Worm (Caenorhabditis elegans) whole organism, L4 larva: ENCODE measurements around the gene C16C10.8.

Experiments
- F44E2.7 ChIP-seq: fragments of 200-800 bp; sonication (Bioruptor generic); IDR thresholded peaks from 2 replicates; pipeline ENCODE4 v2.1.2; 2022; ENCODE audit warnings: missing genetic modification characterization, missing compliant biosample characterization
- F49E8.2 ChIP-seq: sonication (generic microtip); optimal IDR thresholded peaks from 2 replicates; lab custom pipeline; 2016; ENCODE audit warnings: missing compliant biosample characterization, mild to moderate bottlenecking, missing genetic modification characterization, borderline replicate concordance
- R02D3.7 ChIP-seq: fragments of 150-350 bp; sonication (generic microtip); optimal IDR thresholded peaks from 3 replicates; lab custom pipeline; 2014; ENCODE audit warnings: missing biosample characterization, missing genetic modification characterization
- T20F7.1 ChIP-seq: fragments of 200-800 bp; sonication (Bioruptor generic); optimal IDR thresholded peaks from 2 replicates; lab custom pipeline; 2018; ENCODE audit warnings: mild to moderate bottlenecking, missing genetic modification characterization, missing compliant biosample characterization
- Y105C5A.15 ChIP-seq: fragments of 200-800 bp; sonication (Bioruptor generic); IDR thresholded peaks from 2 replicates; pipeline ENCODE4 v1.3.6; 2022; ENCODE audit warnings: missing genetic modification characterization, missing compliant biosample characterization
- Y48G9A.11 ChIP-seq: fragments of 200-800 bp; sonication (Bioruptor generic); IDR thresholded peaks from 2 replicates; pipeline ENCODE4 v1.3.6; 2022; ENCODE audit warnings: missing genetic modification reagents, missing genetic modification characterization, missing compliant biosample characterization
- Y75B8A.6 ChIP-seq: fragments of 200-800 bp; sonication (Bioruptor generic); IDR thresholded peaks from 2 replicates; pipeline ENCODE4 v1.3.6; 2022; ENCODE audit warnings: missing genetic modification reagents, missing genetic modification characterization, missing compliant biosample characterization
- ZK337.2 ChIP-seq: fragments of 200-800 bp; sonication (Bioruptor generic); IDR thresholded peaks from 2 replicates; pipeline ENCODE4 v1.3.6; 2022; ENCODE audit warnings: missing genetic modification reagents, missing genetic modification characterization, missing compliant biosample characterization
- ZK546.5 ChIP-seq, 2 experiments: sonication (generic microtip); optimal IDR thresholded peaks; 2 replicates each; lab custom pipeline; 2017; ENCODE audit warnings: missing biosample characterization in 2 of 2, missing genetic modification characterization in 2 of 2
- aha-1 ChIP-seq: fragments of 150-350 bp; peaks from one replicate; lab custom pipeline; 2014; ENCODE audit warnings: missing biosample characterization, missing genetic modification characterization
- aly-2 ChIP-seq: sonication (generic microtip); optimal IDR thresholded peaks from 2 replicates; lab custom pipeline; 2018; ENCODE audit warnings: missing biosample characterization, missing genetic modification characterization
- ceh-20 ChIP-seq: fragments of 200-800 bp; sonication (Bioruptor generic); IDR thresholded peaks from 2 replicates; pipeline ENCODE4 v1.3.6; 2022; ENCODE audit warnings: missing genetic modification reagents, missing genetic modification characterization, missing compliant biosample characterization
- ceh-28 ChIP-seq: fragments of 150-350 bp; optimal IDR thresholded peaks from 2 replicates; lab custom pipeline; 2014; ENCODE audit warnings: missing biosample characterization, missing genetic modification reagents, missing genetic modification characterization
- ceh-82 ChIP-seq: sonication (generic microtip); optimal IDR thresholded peaks from 2 replicates; lab custom pipeline; 2017; ENCODE audit warnings: missing biosample characterization, missing genetic modification characterization
- ces-1 ChIP-seq: fragments of 150-350 bp; sonication (generic microtip); optimal IDR thresholded peaks from 4 replicates; lab custom pipeline; 2014; ENCODE audit warnings: missing biosample characterization, missing genetic modification reagents, missing genetic modification characterization
- daf-12 ChIP-seq: fragments of 150-350 bp; optimal IDR thresholded peaks from 2 replicates; lab custom pipeline; 2014; ENCODE audit warnings: missing biosample characterization, missing genetic modification reagents, missing genetic modification characterization
- daf-16 ChIP-seq, 3 experiments: sonication (generic microtip); optimal IDR thresholded peaks; 2 replicates each; lab custom pipeline; 2016 to 2017; ENCODE audit warnings: missing genetic modification characterization in 3 of 3, missing genetic modification reagents in 3 of 3, mild to moderate bottlenecking in 2 of 3, missing compliant biosample characterization in 2 of 3, missing biosample characterization in 1 of 3, moderate library complexity in 1 of 3
- dmd-6 ChIP-seq: fragments of 200-800 bp; sonication (Bioruptor generic); IDR thresholded peaks from 2 replicates; pipeline ENCODE4 v1.3.6; 2022; ENCODE audit warnings: missing genetic modification reagents, missing genetic modification characterization, missing compliant biosample characterization
- fos-1 ChIP-seq: fragments of 150-350 bp; optimal IDR thresholded peaks from 2 replicates; lab custom pipeline; 2014; ENCODE audit warnings: missing biosample characterization, missing genetic modification characterization
- jun-1 ChIP-seq: fragments of 150-350 bp; optimal IDR thresholded peaks from 2 replicates; lab custom pipeline; 2014; ENCODE audit warnings: missing biosample characterization, missing genetic modification reagents, missing genetic modification characterization
- lim-7 ChIP-seq: fragments of 200-800 bp; sonication (Bioruptor generic); IDR thresholded peaks from 2 replicates; pipeline ENCODE4 v1.3.6; 2022; ENCODE audit warnings: missing genetic modification characterization, missing compliant biosample characterization
- lin-29 ChIP-seq: fragments of 200-800 bp; sonication (Bioruptor generic); IDR thresholded peaks from 2 replicates; pipeline ENCODE4 v1.3.6; 2022; ENCODE audit warnings: missing genetic modification reagents, missing genetic modification characterization, missing compliant biosample characterization
- lin-38 ChIP-seq: fragments of 200-800 bp; sonication (Bioruptor generic); IDR thresholded peaks from 2 replicates; pipeline ENCODE4 v1.3.6; 2022; ENCODE audit warnings: missing genetic modification reagents, missing genetic modification characterization, missing compliant biosample characterization
- lsy-2 ChIP-seq, 2 experiments: fragments of 150-350 bp in 1 of 2; sonication (generic microtip) in 1 of 2; optimal IDR thresholded peaks; 2 replicates each; lab custom pipeline; 2014 to 2017; ENCODE audit warnings: missing biosample characterization in 2 of 2, missing genetic modification characterization in 2 of 2
- madf-5 ChIP-seq, 2 experiments: fragments of 200-800 bp; sonication (Bioruptor generic); IDR thresholded peaks; 2 replicates each; pipeline ENCODE4 v1.3.6; 2022; ENCODE audit warnings: missing compliant biosample characterization in 2 of 2, missing genetic modification characterization in 2 of 2
- madf-9 ChIP-seq: fragments of 200-800 bp; sonication (Bioruptor generic); conservative IDR thresholded peaks from 2 replicates; pipeline ENCODE4 v1.3.6; 2022; ENCODE audit warnings: missing genetic modification reagents, missing genetic modification characterization, missing compliant biosample characterization
- mdl-1 ChIP-seq, 2 experiments: fragments of 150-350 bp in 1 of 2; sonication (generic microtip) in 1 of 2; optimal IDR thresholded peaks; 2 replicates each; lab custom pipeline; 2014 to 2017; ENCODE audit warnings: missing biosample characterization in 2 of 2, missing genetic modification characterization in 2 of 2
- mes-2 ChIP-seq: sonication (generic microtip); optimal IDR thresholded peaks from 2 replicates; lab custom pipeline; 2016; ENCODE audit warnings: missing genotype, mild to moderate bottlenecking, missing genetic modification characterization, missing compliant biosample characterization; ENCODE audit not compliant: poor library complexity, severe bottlenecking
- mxl-3 ChIP-seq: fragments of 200-800 bp; sonication (Bioruptor generic); optimal IDR thresholded peaks from 2 replicates; lab custom pipeline; 2018; ENCODE audit warnings: mild to moderate bottlenecking, missing genetic modification characterization, missing compliant biosample characterization
- nhr-111 ChIP-seq: fragments of 200-800 bp; sonication (Bioruptor generic); optimal IDR thresholded peaks from 2 replicates; lab custom pipeline; 2018; ENCODE audit warnings: mild to moderate bottlenecking, missing genetic modification characterization, missing compliant biosample characterization
- nhr-237 ChIP-seq: sonication (generic microtip); optimal IDR thresholded peaks from 2 replicates; lab custom pipeline; 2017; ENCODE audit warnings: missing biosample characterization, missing genetic modification characterization
- nhr-42 ChIP-seq: fragments of 200-800 bp; sonication (Bioruptor generic); IDR thresholded peaks from 2 replicates; pipeline ENCODE4 v1.3.6; 2022; ENCODE audit warnings: missing genetic modification characterization, missing compliant biosample characterization
- nhr-6 ChIP-seq: fragments of 150-350 bp; optimal IDR thresholded peaks from 2 replicates; lab custom pipeline; 2014; ENCODE audit warnings: missing biosample characterization, missing genetic modification characterization
- nhr-77 ChIP-seq: fragments of 150-350 bp; optimal IDR thresholded peaks from 2 replicates; lab custom pipeline; 2014; ENCODE audit warnings: missing biosample characterization, missing genetic modification characterization
- sdz-12 ChIP-seq: fragments of 200-800 bp; sonication (Bioruptor generic); optimal IDR thresholded peaks from 2 replicates; lab custom pipeline; 2018; ENCODE audit warnings: mild to moderate bottlenecking, missing genetic modification characterization, missing compliant biosample characterization
- set-16 ChIP-seq: fragments of 200-800 bp; sonication (Bioruptor generic); IDR thresholded peaks from 2 replicates; pipeline ENCODE4 v1.3.6; 2022; ENCODE audit warnings: missing genetic modification reagents, missing genetic modification characterization, missing compliant biosample characterization
- spr-1 ChIP-seq: sonication (generic microtip); optimal IDR thresholded peaks from 2 replicates; lab custom pipeline; 2016; ENCODE audit warnings: mild to moderate bottlenecking, missing genetic modification characterization, missing compliant biosample characterization
- unc-130 ChIP-seq: sonication (generic microtip); optimal IDR thresholded peaks from 2 replicates; lab custom pipeline; 2016; ENCODE audit warnings: missing genetic modification reagents, missing genetic modification characterization, missing compliant biosample characterization
- zip-2 ChIP-seq: fragments of 150-350 bp; optimal IDR thresholded peaks from 2 replicates; lab custom pipeline; 2014; ENCODE audit warnings: missing biosample characterization, missing genetic modification characterization
- ztf-7 ChIP-seq: fragments of 150-350 bp; optimal IDR thresholded peaks from 2 replicates; lab custom pipeline; 2014; ENCODE audit warnings: missing biosample characterization, missing genetic modification characterization

Gene C16C10.8

DNA sequence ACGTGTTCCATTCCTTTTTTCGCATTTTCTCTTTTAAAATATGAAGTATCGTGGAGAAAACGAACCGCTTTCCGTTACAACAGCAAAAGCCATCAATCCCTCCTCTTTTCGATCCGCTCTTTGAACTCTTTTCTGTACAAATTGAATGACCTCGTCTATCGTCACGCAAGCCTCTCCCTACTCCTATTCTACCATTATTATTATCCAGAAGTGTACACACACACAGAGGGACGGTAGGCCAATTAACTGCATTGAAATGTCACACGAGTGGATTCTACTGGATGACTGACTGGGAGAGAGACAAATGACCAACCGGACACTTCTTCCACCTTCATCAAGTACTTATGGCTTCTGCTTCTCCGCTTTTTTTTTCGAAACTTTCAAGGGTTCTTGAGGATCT lies 44.2 kb upstream of the C16C10.8 start:
- TF ChIP-seq ZK546.5 (tag; optimal IDR thresholded peaks at IDR 0.05; lab: Kevin White, UChicago) (no peak), Y48G9A.11 (GFP tag; lab: Robert Waterston, UW) (0 out of 2 replicates have a peak, but pooled peaks have one; percentile 18), sdz-12 (no peak)

ce11 chrIII:4205751-4206327 lies 41.9 kb upstream of the C16C10.8 start, which contains the start of gene R74.8:
R74.8 (plus strand) TSS chrIII:4206277.
- peak; percentile 19 for TF ChIP-seq F49E8.2
- no peak for TF ChIP-seq ztf-7
- no peak for TF ChIP-seq nhr-111 (GFP tag; lab: Kevin White, UChicago)
- peak; percentile 79 for TF ChIP-seq Y48G9A.11 (GFP tag; lab: Robert Waterston, UW)
- TF ChIP-seq lsy-2 (tag; optimal IDR thresholded peaks at IDR 0.05; lab: Kevin White, UChicago), result peak in 1 of 2 experiments; percentile 79
- TF ChIP-seq unc-130 (GFP tag; lab: Kevin White, UChicago), result peak; percentile 67
- no peak for TF ChIP-seq F44E2.7 (GFP tag; lab: Robert Waterston, UW)
- TF ChIP-seq lin-38, result peak; percentile 25

DNA sequence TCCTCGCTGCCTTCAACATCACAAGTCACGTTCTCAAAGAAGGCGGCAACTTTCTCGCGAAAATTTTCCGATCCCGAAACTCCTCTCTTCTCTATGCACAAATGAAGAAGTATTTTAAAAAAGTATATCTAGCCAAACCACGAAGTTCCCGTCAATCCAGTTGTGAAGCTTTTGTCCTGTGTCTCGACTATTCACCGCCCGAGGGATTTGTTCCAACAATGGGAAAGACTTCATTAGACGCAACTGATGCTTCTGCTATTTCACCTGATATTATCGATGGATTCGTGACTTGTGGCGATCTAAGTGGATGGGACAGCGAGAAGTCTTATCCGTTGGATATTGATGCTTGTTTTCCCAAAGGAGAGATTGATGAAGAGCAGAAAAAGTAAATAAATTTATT lies 41.0 kb upstream of the C16C10.8 start:
- TF ChIP-seq ZK337.2 (GFP tag; lab: Robert Waterston, UW) (no peak), aha-1 (tag; lab: Kevin White, UChicago) (peak; percentile 94)

DNA sequence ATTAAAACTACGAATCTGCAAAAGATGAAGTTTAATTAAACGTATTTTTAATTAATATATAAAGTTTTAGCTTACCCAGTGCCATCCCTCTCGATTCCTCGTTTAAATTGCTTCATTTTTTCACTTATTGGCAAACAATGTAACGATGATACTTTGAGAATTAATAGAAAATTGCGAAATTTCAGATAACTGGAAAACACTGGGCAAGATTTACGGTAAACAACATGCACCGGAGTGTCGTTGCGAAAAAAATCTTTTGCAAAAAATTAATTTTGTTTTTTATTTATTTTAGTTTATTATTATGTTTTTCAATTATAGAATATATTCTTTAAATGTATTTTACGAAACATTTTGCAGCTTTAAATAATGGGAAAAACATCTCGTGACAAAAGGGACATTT lies 40.1 kb upstream of the C16C10.8 start, which contains the start of the genes pelo-1 and R74.7:
Gene pelo-1, minus strand, starts transcription at position 151 of the 400 bp plus-strand sequence.
Gene R74.7, plus strand, starts transcription at position 358 of the 400 bp plus-strand sequence.
- TF ChIP-seq daf-12 (tag; lab: Kevin White, UChicago) (no peak), fos-1 (no peak), spr-1 (tag; lab: Kevin White, UChicago) (no peak), mdl-1 (tag; optimal IDR thresholded peaks at IDR 0.05; lab: Kevin White, UChicago) (no peak), ceh-20 (GFP tag; lab: Robert Waterston, UW) (no peak), lsy-2 (tag; optimal IDR thresholded peaks at IDR 0.05; lab: Kevin White, UChicago) (peak in 1 of 2 experiments; percentile 65), madf-5 (GFP tag; IDR thresholded peaks at IDR 0.05; lab: Robert Waterston, UW) (no peak), ceh-28 (no peak), zip-2 (peak; percentile 2), daf-16 (GFP tag; optimal IDR thresholded peaks at IDR 0.05; lab: Kevin White, UChicago) (no peak), daf-16 (tag; optimal IDR thresholded peaks at IDR 0.05; lab: Kevin White, UChicago) (peak; percentile 21), R02D3.7 (tag; lab: Kevin White, UChicago) (peak; percentile 69), nhr-6 (tag; lab: Kevin White, UChicago) (no peak), mxl-3 (GFP tag; lab: Kevin White, UChicago) (no peak), T20F7.1 (GFP tag; lab: Kevin White, UChicago) (peak; percentile 95), Y48G9A.11 (GFP tag; lab: Robert Waterston, UW) (peak; percentile 61), ceh-82 (tag; lab: Kevin White, UChicago) (no peak), Y105C5A.15 (GFP tag; lab: Robert Waterston, UW) (no peak), madf-9 (GFP tag; lab: Robert Waterston, UW) (no peak), F49E8.2 (no peak), lin-29 (GFP tag; lab: Robert Waterston, UW) (no peak), nhr-237 (no peak), nhr-42 (GFP tag; lab: Robert Waterston, UW) (no peak), mes-2 (tag; lab: Kevin White, UChicago) (peak; percentile 33), nhr-77 (peak; percentile 11)

DNA sequence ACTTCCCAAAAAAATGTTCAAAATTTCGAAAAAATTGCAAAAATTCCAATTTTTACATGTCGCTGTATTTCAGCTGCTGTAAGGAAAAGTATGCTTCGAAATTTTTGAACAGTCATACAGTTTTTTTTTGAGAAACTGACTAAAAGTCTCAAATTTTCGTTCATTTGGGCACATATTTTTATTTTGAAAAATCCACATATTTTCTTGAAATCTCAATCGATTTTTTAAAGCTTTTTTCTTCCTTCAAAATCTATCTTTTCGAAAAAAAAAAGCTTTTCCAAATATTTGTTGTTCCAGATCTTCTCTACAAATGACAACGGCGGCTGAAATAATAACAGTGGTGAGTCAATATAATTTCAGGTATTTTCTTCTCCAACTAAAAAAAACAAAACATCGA lies 33.0 kb upstream of the C16C10.8 start, which contains the start of gene asd-1:
Gene asd-1, plus strand, starts transcription at position 298 of the 397 bp plus-strand sequence.
- TF ChIP-seq lim-7 (GFP tag; lab: Robert Waterston, UW), result no peak
- no peak for TF ChIP-seq Y75B8A.6 (GFP tag; lab: Robert Waterston, UW)
- no peak for TF ChIP-seq nhr-42 (GFP tag; lab: Robert Waterston, UW)
- TF ChIP-seq set-16 (GFP tag; lab: Robert Waterston, UW), result no peak
- TF ChIP-seq aly-2 (tag; lab: Kevin White, UChicago), result no peak
- TF ChIP-seq sdz-12, result no peak
- TF ChIP-seq nhr-237, result no peak
- no peak for TF ChIP-seq ces-1 (GFP tag; lab: Kevin White, UChicago)
- no peak for TF ChIP-seq jun-1 (tag; lab: Kevin White, UChicago)
- no peak for TF ChIP-seq dmd-6
- TF ChIP-seq T20F7.1 (GFP tag; lab: Kevin White, UChicago), result no peak
